Worm (Caenorhabditis elegans): ENCODE results near the gene otub-1.

otub-1 gene

DNA sequence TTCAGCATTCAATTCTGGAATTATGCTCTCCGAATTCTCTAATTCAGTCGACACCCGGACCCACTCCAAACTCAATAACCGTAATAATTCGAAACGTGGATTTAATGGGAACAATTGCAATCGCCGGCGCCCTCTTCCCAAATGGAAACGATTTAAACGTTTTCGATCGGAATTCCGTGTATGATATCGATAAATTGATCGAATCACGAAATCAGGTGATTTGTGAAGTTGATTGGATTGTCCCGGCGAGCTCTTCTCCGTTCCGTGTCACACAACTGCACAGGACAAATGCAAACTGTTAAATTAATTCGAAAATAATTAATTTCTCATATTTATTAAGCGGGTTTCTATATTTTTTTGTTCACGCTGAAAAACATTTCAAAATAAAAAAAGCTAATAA, 10.2 kb upstream of the otub-1 start, which contains the start of gene C25D7.16:
Gene C25D7.16 (plus strand): TSS at position 301 of the 400 bp plus-strand sequence.
- TF ChIP-seq Y55F3AM.14 (GFP tag; optimal IDR thresholded peaks at IDR 0.05) (no peak), nhr-237 (tag; optimal IDR thresholded peaks at IDR 0.05) (no peak)

DNA sequence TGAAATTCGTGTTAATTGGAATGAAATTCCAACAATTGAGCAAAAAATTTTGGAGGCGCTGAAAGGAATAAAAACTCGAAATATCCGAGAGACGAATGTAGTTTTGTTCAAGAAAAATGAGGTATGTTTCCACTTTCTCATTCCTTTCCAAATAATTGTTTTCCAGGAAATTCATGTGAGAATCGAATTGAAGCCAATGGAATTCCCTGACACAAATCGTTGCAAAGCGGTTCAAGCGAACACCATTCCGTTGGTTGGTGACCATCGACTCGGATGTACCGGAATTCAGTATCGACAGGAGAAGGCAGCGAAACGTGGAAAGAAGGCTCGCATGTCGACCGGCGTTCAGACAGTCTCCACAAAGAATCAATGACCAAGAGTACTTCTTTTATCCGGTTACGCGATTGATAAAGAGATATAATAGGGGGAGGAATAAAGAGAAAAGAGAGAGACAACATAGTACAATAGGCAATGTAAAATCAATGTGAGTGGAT, 9.7 kb upstream of the otub-1 start:
- TF ChIP-seq sem-4 (tag; optimal IDR thresholded peaks at IDR 0.05) (no peak), mdl-1 (tag; optimal IDR thresholded peaks at IDR 0.05) (no peak), ztf-1 (GFP tag; conservative IDR thresholded peaks at IDR 0.05) (no peak), gmeb-1 (tag; optimal IDR thresholded peaks at IDR 0.05) (no peak), ZK546.5 (tag; optimal IDR thresholded peaks at IDR 0.05) (no peak), sma-3 (GFP tag; optimal IDR thresholded peaks at IDR 0.05) (no peak)

DNA sequence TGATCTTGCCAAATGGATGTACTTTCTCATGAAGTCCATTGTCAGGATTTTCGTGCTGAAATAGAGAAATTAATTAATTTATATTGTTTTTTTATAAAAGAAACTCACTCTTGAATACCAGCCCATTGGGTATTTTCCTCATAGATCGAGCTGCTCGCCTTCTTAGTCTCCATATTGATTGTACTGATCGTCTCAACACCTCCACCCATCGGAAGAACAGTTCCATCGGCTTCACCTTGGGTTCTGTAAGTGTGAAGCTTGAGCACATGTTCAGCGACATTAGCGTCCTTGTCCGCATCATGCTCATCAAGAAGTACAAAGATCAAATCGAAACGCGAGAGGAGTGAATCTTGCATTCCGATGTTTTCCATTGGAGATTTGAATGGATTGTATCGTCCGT, 8.4 kb upstream of the otub-1 start:
- TF ChIP-seq gmeb-1 (tag; optimal IDR thresholded peaks at IDR 0.05) = no peak
- no peak for TF ChIP-seq unc-55 (GFP tag; optimal IDR thresholded peaks at IDR 0.05)
- TF ChIP-seq alr-1 (tag; optimal IDR thresholded peaks at IDR 0.05) = no peak
- no peak for TF ChIP-seq egl-27 (tag; optimal IDR thresholded peaks at IDR 0.05)
- TF ChIP-seq blmp-1 (tag; optimal IDR thresholded peaks at IDR 0.05; ENCODE audit: insufficient read depth) = no peak

- TF ChIP-seq snpc-4 (tag; optimal IDR thresholded peaks at IDR 0.05) (no peak), skn-1 (tag; optimal IDR thresholded peaks at IDR 0.05) (no peak), ztf-1 (GFP tag; conservative IDR thresholded peaks at IDR 0.05) (no peak), elt-1 (tag; optimal IDR thresholded peaks at IDR 0.05) (no peak), nhr-129 (tag; optimal IDR thresholded peaks at IDR 0.05) (no peak), sma-9 (GFP tag; optimal IDR thresholded peaks at IDR 0.05) (no peak), sma-9 (tag; optimal IDR thresholded peaks at IDR 0.05) (no peak), ztf-4 (tag; optimal IDR thresholded peaks at IDR 0.05) (no peak), nhr-21 (tag; optimal IDR thresholded peaks at IDR 0.05) (no peak)
Observed at ce11 chrV:15058423-15058822, 7.7 kb upstream of the otub-1 start.

DNA sequence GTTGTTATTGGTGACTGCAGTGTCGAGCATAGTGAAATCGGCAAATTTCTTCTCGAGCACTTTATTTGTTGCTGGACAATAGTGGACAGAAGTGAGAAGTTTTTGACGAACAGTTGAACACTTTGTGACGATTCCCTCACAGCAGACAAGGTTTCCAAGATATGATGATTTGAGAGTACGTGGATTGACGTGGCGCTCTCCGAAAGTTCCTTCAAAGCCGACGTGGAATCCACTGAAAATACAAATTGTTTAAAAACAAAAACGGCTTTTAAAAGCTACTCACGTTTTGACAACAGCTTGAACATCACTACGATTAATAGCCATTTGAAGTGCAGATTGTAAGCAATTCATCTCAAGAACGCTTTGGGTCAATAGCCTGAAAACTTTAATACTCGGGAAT, 7.1 kb upstream of the otub-1 start:
- TF ChIP-seq alr-1 (tag; optimal IDR thresholded peaks at IDR 0.05) (no peak), sma-3 (GFP tag; optimal IDR thresholded peaks at IDR 0.05) (no peak), egl-27 (tag; optimal IDR thresholded peaks at IDR 0.05) (no peak), R02D3.7 (tag; optimal IDR thresholded peaks at IDR 0.05) (no peak)

- no peak for TF ChIP-seq nhr-237 (tag; optimal IDR thresholded peaks at IDR 0.05)
- peak; percentile 39 for TF ChIP-seq C34F6.9 (tag; optimal IDR thresholded peaks at IDR 0.05)
- no peak for TF ChIP-seq ceh-16 (tag; optimal IDR thresholded peaks at IDR 0.05)
- no peak for TF ChIP-seq elt-1 (tag; optimal IDR thresholded peaks at IDR 0.05)
- TF ChIP-seq elt-3 (tag; optimal IDR thresholded peaks at IDR 0.05) = no peak
- no peak for TF ChIP-seq mbf-1 (tag; optimal IDR thresholded peaks at IDR 0.05)
- TF ChIP-seq sma-3 (GFP tag; optimal IDR thresholded peaks at IDR 0.05) = no peak
- TF ChIP-seq gmeb-1 (tag; optimal IDR thresholded peaks at IDR 0.05) = peak; percentile 75
- peak; percentile 36 for TF ChIP-seq nhr-129 (tag; optimal IDR thresholded peaks at IDR 0.05)
- no peak for TF ChIP-seq lin-39 (tag; optimal IDR thresholded peaks at IDR 0.05)
- no peak for TF ChIP-seq zag-1 (tag; optimal IDR thresholded peaks at IDR 0.05)
- no peak for TF ChIP-seq ztf-4 (tag; optimal IDR thresholded peaks at IDR 0.05)
- no peak for TF ChIP-seq alr-1 (tag; optimal IDR thresholded peaks at IDR 0.05)
- no peak for TF ChIP-seq nhr-21 (tag; optimal IDR thresholded peaks at IDR 0.05)
Observed at ce11 chrV:15059534-15059933, 6.6 kb upstream of the otub-1 start, which contains the start of the genes mcm-3 and C25D7.15. Gene mcm-3, minus strand, starts transcription at chrV:15059599. Gene C25D7.15, plus strand, starts transcription at chrV:15059808.

- TF ChIP-seq lin-13 (GFP tag; optimal IDR thresholded peaks at IDR 0.05) (no peak), aly-2 (tag; optimal IDR thresholded peaks at IDR 0.05) (no peak), ztf-4 (tag; optimal IDR thresholded peaks at IDR 0.05) (no peak), egl-27 (tag; optimal IDR thresholded peaks at IDR 0.05) (no peak), dmd-4 (tag; optimal IDR thresholded peaks at IDR 0.05) (no peak)
Observed at ce11 chrV:15060595-15060994, 5.5 kb upstream of the otub-1 start.
